Worm (Caenorhabditis elegans) whole organism, L3 larva: ENCODE results near the gene dmsr-5.

ENCODE experiments used
- aly-2 ChIP-seq: fragments of 150-350 bp; optimal IDR thresholded peaks from 2 replicates; lab custom pipeline; 2014; ENCODE audit warnings: missing biosample characterization, missing genetic modification characterization
- ceh-16 ChIP-seq: sonication (generic microtip); optimal IDR thresholded peaks from 2 replicates; lab custom pipeline; 2017; ENCODE audit warnings: missing biosample characterization, missing genetic modification characterization
- ceh-82 ChIP-seq: fragments of 150-350 bp; optimal IDR thresholded peaks from 2 replicates; lab custom pipeline; 2014; ENCODE audit warnings: missing biosample characterization, missing genetic modification characterization
- egl-27 ChIP-seq: sonication (generic microtip); optimal IDR thresholded peaks from 4 replicates; lab custom pipeline; 2017; ENCODE audit warnings: missing biosample characterization, missing genetic modification reagents, missing genetic modification characterization
- mdl-1 ChIP-seq: fragments of 150-350 bp; optimal IDR thresholded peaks from 2 replicates; lab custom pipeline; 2014; ENCODE audit warnings: missing biosample characterization, missing genetic modification characterization
- nhr-237 ChIP-seq: fragments of 150-350 bp; optimal IDR thresholded peaks from 2 replicates; lab custom pipeline; 2014; ENCODE audit warnings: missing biosample characterization, missing genetic modification characterization
- ztf-11 ChIP-seq: fragments of 150-350 bp; optimal IDR thresholded peaks from 2 replicates; lab custom pipeline; 2014; ENCODE audit warnings: missing biosample characterization, missing genetic modification characterization

ce11 chrIII:10969644-10970043 is 25.4 kb downstream of the dmsr-5 start, which contains the start of gene dhc-4:
- no peak for TF ChIP-seq mdl-1 (tag; lab: Kevin White, UChicago)
- TF ChIP-seq aly-2 (tag; lab: Kevin White, UChicago) = no peak
- TF ChIP-seq ztf-11 (tag; lab: Kevin White, UChicago) = no peak
- TF ChIP-seq ceh-82 = no peak
- TF ChIP-seq ceh-16 (tag; lab: Kevin White, UChicago) = no peak
- no peak for TF ChIP-seq egl-27 (tag; lab: Kevin White, UChicago)
- TF ChIP-seq nhr-237 = no peak
